Fruit fly (Drosophila melanogaster): ENCODE results near the gene CG9004.

CG9004 gene

DNA sequence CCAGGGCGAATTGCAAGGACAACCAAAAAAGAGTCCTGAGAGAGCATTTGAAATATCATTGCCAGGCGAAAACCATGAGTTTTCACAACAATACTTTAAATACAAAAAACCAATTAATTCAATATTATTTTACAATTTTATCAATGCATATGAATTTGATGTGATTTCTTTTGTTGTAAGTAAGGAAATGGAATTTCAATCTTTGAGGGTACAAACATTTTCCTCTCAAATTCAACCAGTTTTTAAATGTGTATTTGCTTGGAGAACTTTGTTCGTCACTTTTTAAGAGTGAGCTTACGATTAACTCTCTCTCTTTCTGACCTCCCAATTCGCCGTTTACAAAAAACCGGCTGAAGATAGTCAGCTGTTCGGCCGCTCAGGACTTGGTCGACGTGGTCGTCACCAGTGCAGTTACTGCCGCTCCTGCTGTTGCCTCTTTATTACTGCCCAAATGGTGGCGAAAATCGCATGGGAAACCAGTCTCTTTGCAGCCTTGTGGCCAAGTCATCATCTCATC, 38.1 kb downstream of the CG9004 start (continued):
- TF ChIP-seq pita (GFP tag; optimal IDR thresholded peaks at IDR 0.05) (no peak), unc-4 (GFP tag; IDR thresholded peaks at IDR 0.05; ENCODE audit: partially characterized antibody) (no peak), Scr (GFP tag; IDR thresholded peaks at IDR 0.05; ENCODE audit: partially characterized antibody) (no peak), eve (GFP tag; optimal IDR thresholded peaks at IDR 0.05) (no peak), CG6175 (GFP tag; IDR thresholded peaks at IDR 0.05) (no peak), CG10267 (tag; optimal IDR thresholded peaks at IDR 0.05) (peak; percentile 14), corto (GFP tag; optimal IDR thresholded peaks at IDR 0.05) (peak; percentile 62), ase (GFP tag; IDR thresholded peaks at IDR 0.05) (0 out of 3 replicates have a peak, but pooled peaks have one; percentile 31), Eip74EF (GFP tag; optimal IDR thresholded peaks at IDR 0.05) (no peak), CG12219 (GFP tag; optimal IDR thresholded peaks at IDR 0.05) (peak; percentile 16), CG14050 (GFP tag; IDR thresholded peaks at IDR 0.05) (0 out of 3 replicates have a peak, but pooled peaks have one; percentile 38), CG10147 (GFP tag; optimal IDR thresholded peaks at IDR 0.05) (peak; percentile 65), caup (GFP tag; optimal IDR thresholded peaks at IDR 0.05; ENCODE audit: severe bottlenecking) (peak; percentile 59), Lhr (GFP tag; optimal IDR thresholded peaks at IDR 0.05) (no peak), stc (GFP tag; IDR thresholded peaks at IDR 0.05) (peak; percentile 49), CG18599 (GFP tag; optimal IDR thresholded peaks at IDR 0.05) (peak; percentile 90), CG8290 (GFP tag; optimal IDR thresholded peaks at IDR 0.05) (no peak), CG8290 (tag; optimal IDR thresholded peaks at IDR 0.05) (no peak), shn (GFP tag; optimal IDR thresholded peaks at IDR 0.05) (no peak), Hmr (GFP tag; optimal IDR thresholded peaks at IDR 0.05) (peak; percentile 67), prd (optimal IDR thresholded peaks at IDR 0.05) (no peak), prd (GFP tag; IDR thresholded peaks at IDR 0.05) (no peak), Sox102F (GFP tag; optimal IDR thresholded peaks at IDR 0.05) (peak; percentile 49), abd-A (tag; optimal IDR thresholded peaks at IDR 0.05) (no peak), Hsf (GFP tag; optimal IDR thresholded peaks at IDR 0.05) (peak; percentile 36), MBD-R2 (GFP tag; IDR thresholded peaks at IDR 0.05) (no peak; the same call in 1 of the 2 replicates), nmo (GFP tag; optimal IDR thresholded peaks at IDR 0.05) (no peak), org-1 (GFP tag; optimal IDR thresholded peaks at IDR 0.05) (no peak), CG4328 (GFP tag; optimal IDR thresholded peaks at IDR 0.05) (no peak), CG17385 (GFP tag; optimal IDR thresholded peaks at IDR 0.05) (peak; percentile 45), sr (GFP tag; IDR thresholded peaks at IDR 0.05) (no peak), HLH54F (GFP tag; optimal IDR thresholded peaks at IDR 0.05) (no peak), ken (GFP tag; IDR thresholded peaks at IDR 0.05) (no peak), seq (GFP tag; IDR thresholded peaks at IDR 0.05) (0 out of 2 replicates have a peak, but pooled peaks have one; percentile 13), Elba2 (GFP tag; optimal IDR thresholded peaks at IDR 0.05) (no peak), CG3163 (GFP tag; optimal IDR thresholded peaks at IDR 0.05) (peak; percentile 53), CG12104 (GFP tag; optimal IDR thresholded peaks at IDR 0.05) (peak; percentile 18), wdn (GFP tag; IDR thresholded peaks at IDR 0.05) (0 out of 2 replicates have a peak, but pooled peaks have one; percentile 6), CG2129 (GFP tag; IDR thresholded peaks at IDR 0.05; ENCODE audit: partially characterized antibody) (no peak), Max (GFP tag; optimal IDR thresholded peaks at IDR 0.05) (no peak), E2f2 (GFP tag; IDR thresholded peaks at IDR 0.05) (peak; percentile 31; the same call in 1 of the 2 replicates), Aef1 (GFP tag; IDR thresholded peaks at IDR 0.05) (peak; percentile 49; the same call in 2 of the 3 replicates), CG9215 (GFP tag; IDR thresholded peaks at IDR 0.05) (peak; percentile 86), CG5245 (GFP tag; optimal IDR thresholded peaks at IDR 0.05) (no peak), CG1529 (GFP tag; optimal IDR thresholded peaks at IDR 0.05) (no peak), Dip3 (GFP tag; optimal IDR thresholded peaks at IDR 0.05) (no peak), Optix (GFP tag; IDR thresholded peaks at IDR 0.05) (no peak), NfI (GFP tag; optimal IDR thresholded peaks at IDR 0.05) (peak; percentile 48), Meics (GFP tag; optimal IDR thresholded peaks at IDR 0.05) (peak; percentile 69), ranshi (GFP tag; IDR thresholded peaks at IDR 0.05) (0 out of 2 replicates have a peak, but pooled peaks have one; percentile 33)
